Worm (Caenorhabditis elegans): ENCODE data around the gene miga-1.

miga-1 gene

ce11 chrV:12358347-12358746, 42.3 kb downstream of the miga-1 start, which contains the start of gene F23H12.5:
Gene F23H12.5 (plus strand): TSS chrV:12358647.
- TF ChIP-seq hnd-1 (tag; optimal IDR thresholded peaks at IDR 0.05) (no peak), pes-1 (GFP tag; IDR thresholded peaks at IDR 0.05) (no peak), tra-4 (tag; optimal IDR thresholded peaks at IDR 0.05) (no peak), F13C5.2 (tag; optimal IDR thresholded peaks at IDR 0.05) (no peak), aly-1 (tag; optimal IDR thresholded peaks at IDR 0.05) (no peak), ceh-13 (GFP tag; optimal IDR thresholded peaks at IDR 0.05) (no peak), tbx-37 (GFP tag; conservative IDR thresholded peaks at IDR 0.05) (no peak), tbx-11 (GFP tag; IDR thresholded peaks at IDR 0.05) (no peak), hmbx-1 (tag; optimal IDR thresholded peaks at IDR 0.05) (no peak), sea-1 (GFP tag; conservative IDR thresholded peaks at IDR 0.05) (no peak), ceh-36 (tag; optimal IDR thresholded peaks at IDR 0.05) (no peak), hmg-4 (GFP tag; optimal IDR thresholded peaks at IDR 0.05) (no peak), scrt-1 (GFP tag; IDR thresholded peaks at IDR 0.05) (no peak), ets-7 (tag; optimal IDR thresholded peaks at IDR 0.05) (no peak), ama-1 (optimal IDR thresholded peaks at IDR 0.05) (no peak), B0310.2 (tag; optimal IDR thresholded peaks at IDR 0.05) (no peak), flt-1 (GFP tag; IDR thresholded peaks at IDR 0.05) (no peak)

ce11 chrV:12357632-12358031, 43.0 kb downstream of the miga-1 start:
- TF ChIP-seq sea-1 (GFP tag; conservative IDR thresholded peaks at IDR 0.05) (no peak), tbx-37 (GFP tag; conservative IDR thresholded peaks at IDR 0.05) (no peak), hmg-4 (GFP tag; optimal IDR thresholded peaks at IDR 0.05) (no peak), ets-7 (tag; optimal IDR thresholded peaks at IDR 0.05) (no peak), hmbx-1 (tag; optimal IDR thresholded peaks at IDR 0.05) (no peak), ceh-13 (GFP tag; optimal IDR thresholded peaks at IDR 0.05) (no peak), ceh-36 (tag; optimal IDR thresholded peaks at IDR 0.05) (no peak), tra-4 (tag; optimal IDR thresholded peaks at IDR 0.05) (no peak), aly-1 (tag; optimal IDR thresholded peaks at IDR 0.05) (no peak), F13C5.2 (tag; optimal IDR thresholded peaks at IDR 0.05) (no peak), ama-1 (optimal IDR thresholded peaks at IDR 0.05) (no peak), tbx-11 (GFP tag; IDR thresholded peaks at IDR 0.05) (no peak), pes-1 (GFP tag; IDR thresholded peaks at IDR 0.05) (no peak), hnd-1 (tag; optimal IDR thresholded peaks at IDR 0.05) (no peak), B0310.2 (tag; optimal IDR thresholded peaks at IDR 0.05) (no peak), flt-1 (GFP tag; IDR thresholded peaks at IDR 0.05) (no peak)

- no peak for TF ChIP-seq ama-1 (optimal IDR thresholded peaks at IDR 0.05)
- no peak for TF ChIP-seq tra-4 (tag; optimal IDR thresholded peaks at IDR 0.05)
- no peak for TF ChIP-seq ceh-36 (tag; optimal IDR thresholded peaks at IDR 0.05)
- TF ChIP-seq tbx-11 (GFP tag; IDR thresholded peaks at IDR 0.05): no peak
- no peak for TF ChIP-seq tbx-37 (GFP tag; conservative IDR thresholded peaks at IDR 0.05)
- TF ChIP-seq hmg-4 (GFP tag; optimal IDR thresholded peaks at IDR 0.05): no peak
- no peak for TF ChIP-seq ets-7 (tag; optimal IDR thresholded peaks at IDR 0.05)
- TF ChIP-seq F13C5.2 (tag; optimal IDR thresholded peaks at IDR 0.05): no peak
- TF ChIP-seq hnd-1 (tag; optimal IDR thresholded peaks at IDR 0.05): no peak
- TF ChIP-seq hmbx-1 (tag; optimal IDR thresholded peaks at IDR 0.05): no peak
- no peak for TF ChIP-seq B0310.2 (tag; optimal IDR thresholded peaks at IDR 0.05)
- no peak for TF ChIP-seq sea-1 (GFP tag; conservative IDR thresholded peaks at IDR 0.05)
- no peak for TF ChIP-seq scrt-1 (GFP tag; IDR thresholded peaks at IDR 0.05)
- TF ChIP-seq flt-1 (GFP tag; IDR thresholded peaks at IDR 0.05): no peak
- TF ChIP-seq ceh-13 (GFP tag; optimal IDR thresholded peaks at IDR 0.05): no peak
- no peak for TF ChIP-seq aly-1 (tag; optimal IDR thresholded peaks at IDR 0.05)
- TF ChIP-seq pes-1 (GFP tag; IDR thresholded peaks at IDR 0.05): no peak
Observed at ce11 chrV:12354193-12354830, 46.3 kb downstream of the miga-1 start.

ce11 chrV:12353505-12353904, 47.2 kb downstream of the miga-1 start:
- TF ChIP-seq B0310.2 (tag; optimal IDR thresholded peaks at IDR 0.05) (peak; percentile 19), flt-1 (GFP tag; IDR thresholded peaks at IDR 0.05) (no peak), aly-1 (tag; optimal IDR thresholded peaks at IDR 0.05) (peak; percentile 10), scrt-1 (GFP tag; IDR thresholded peaks at IDR 0.05) (0 out of 2 replicates have a peak, but pooled peaks have one; percentile 5), pes-1 (GFP tag; IDR thresholded peaks at IDR 0.05) (peak; percentile 21; the same call in 1 of the 2 replicates)

- peak; percentile 8 for TF ChIP-seq ama-1 (optimal IDR thresholded peaks at IDR 0.05)
- TF ChIP-seq tbx-11 (GFP tag; IDR thresholded peaks at IDR 0.05): no peak
Observed at ce11 chrV:12352881-12353280, 47.8 kb downstream of the miga-1 start.

- TF ChIP-seq ceh-13 (GFP tag; optimal IDR thresholded peaks at IDR 0.05) (no peak), F13C5.2 (tag; optimal IDR thresholded peaks at IDR 0.05) (no peak), tra-4 (tag; optimal IDR thresholded peaks at IDR 0.05) (no peak), ceh-36 (tag; optimal IDR thresholded peaks at IDR 0.05) (no peak), hmg-4 (GFP tag; optimal IDR thresholded peaks at IDR 0.05) (no peak), B0310.2 (tag; optimal IDR thresholded peaks at IDR 0.05) (no peak), aly-1 (tag; optimal IDR thresholded peaks at IDR 0.05) (no peak), sea-1 (GFP tag; conservative IDR thresholded peaks at IDR 0.05) (no peak), scrt-1 (GFP tag; IDR thresholded peaks at IDR 0.05) (no peak), tbx-37 (GFP tag; conservative IDR thresholded peaks at IDR 0.05) (no peak), ama-1 (optimal IDR thresholded peaks at IDR 0.05) (no peak), ets-7 (tag; optimal IDR thresholded peaks at IDR 0.05) (no peak), hnd-1 (tag; optimal IDR thresholded peaks at IDR 0.05) (no peak), flt-1 (GFP tag; IDR thresholded peaks at IDR 0.05) (no peak), tbx-11 (GFP tag; IDR thresholded peaks at IDR 0.05) (no peak), hmbx-1 (tag; optimal IDR thresholded peaks at IDR 0.05) (no peak), pes-1 (GFP tag; IDR thresholded peaks at IDR 0.05) (no peak)
Observed at ce11 chrV:12352445-12352844, 48.2 kb downstream of the miga-1 start, which contains the start of gene sqt-3. Gene sqt-3 (plus strand): TSS chrV:12352745.

- no peak for TF ChIP-seq ama-1 (optimal IDR thresholded peaks at IDR 0.05)
- TF ChIP-seq ceh-36 (tag; optimal IDR thresholded peaks at IDR 0.05): no peak
- TF ChIP-seq tbx-11 (GFP tag; IDR thresholded peaks at IDR 0.05): no peak
- no peak for TF ChIP-seq sea-1 (GFP tag; conservative IDR thresholded peaks at IDR 0.05)
- no peak for TF ChIP-seq aly-1 (tag; optimal IDR thresholded peaks at IDR 0.05)
- TF ChIP-seq ets-7 (tag; optimal IDR thresholded peaks at IDR 0.05): no peak
- no peak for TF ChIP-seq ceh-13 (GFP tag; optimal IDR thresholded peaks at IDR 0.05)
- TF ChIP-seq flt-1 (GFP tag; IDR thresholded peaks at IDR 0.05): no peak
- no peak for TF ChIP-seq scrt-1 (GFP tag; IDR thresholded peaks at IDR 0.05)
- no peak for TF ChIP-seq tbx-37 (GFP tag; conservative IDR thresholded peaks at IDR 0.05)
- TF ChIP-seq tra-4 (tag; optimal IDR thresholded peaks at IDR 0.05): no peak
- no peak for TF ChIP-seq B0310.2 (tag; optimal IDR thresholded peaks at IDR 0.05)
- no peak for TF ChIP-seq hnd-1 (tag; optimal IDR thresholded peaks at IDR 0.05)
- no peak for TF ChIP-seq hmg-4 (GFP tag; optimal IDR thresholded peaks at IDR 0.05)
- TF ChIP-seq hmbx-1 (tag; optimal IDR thresholded peaks at IDR 0.05): no peak
- TF ChIP-seq pes-1 (GFP tag; IDR thresholded peaks at IDR 0.05): no peak
- no peak for TF ChIP-seq F13C5.2 (tag; optimal IDR thresholded peaks at IDR 0.05)
Observed at ce11 chrV:12351842-12352241, 48.8 kb downstream of the miga-1 start.

Measured in whole organism, early embryonic.